Worm (Caenorhabditis elegans) whole organism, L2 larva: ENCODE results near the gene R07B1.9.

Experiments used
- F13H6.1 ChIP-seq: sonication (generic microtip); optimal IDR thresholded peaks from 2 replicates; lab custom pipeline; 2016; ENCODE audit warnings: missing genetic modification characterization, missing compliant biosample characterization
- alr-1 ChIP-seq: fragments of 150-350 bp; optimal IDR thresholded peaks from 2 replicates; lab custom pipeline; 2014; ENCODE audit warnings: missing biosample characterization, missing genetic modification characterization
- aly-2 ChIP-seq: fragments of 150-350 bp; optimal IDR thresholded peaks from 2 replicates; lab custom pipeline; 2014; ENCODE audit warnings: missing biosample characterization, missing genetic modification characterization
- ama-1 ChIP-seq: fragments of 150-350 bp; optimal IDR thresholded peaks from 2 replicates; lab custom pipeline; 2018; ENCODE audit warnings: inconsistent platforms
- blmp-1 ChIP-seq: sonication (generic microtip); optimal IDR thresholded peaks from 2 replicates; lab custom pipeline; 2017; ENCODE audit warnings: missing genetic modification characterization, mild to moderate bottlenecking, missing compliant biosample characterization, antibody characterized with exemption, moderate library complexity; ENCODE audit not compliant: insufficient read depth
- crh-2 ChIP-seq: sonication (generic microtip); optimal IDR thresholded peaks from 2 replicates; lab custom pipeline; 2017; ENCODE audit warnings: missing biosample characterization, missing genetic modification characterization
- fos-1 ChIP-seq: fragments of 150-350 bp; optimal IDR thresholded peaks from 2 replicates; lab custom pipeline; 2014; ENCODE audit warnings: missing biosample characterization, missing genetic modification characterization
- gmeb-1 ChIP-seq: fragments of 150-350 bp; optimal IDR thresholded peaks from 2 replicates; lab custom pipeline; 2014; ENCODE audit warnings: missing biosample characterization, missing genetic modification characterization
- lin-11 ChIP-seq: fragments of 150-350 bp; sonication (generic microtip); optimal IDR thresholded peaks from 2 replicates; lab custom pipeline; 2014; ENCODE audit warnings: missing biosample characterization, missing genetic modification characterization, inconsistent platforms, mixed read lengths
- lin-39 ChIP-seq: fragments of 150-350 bp; optimal IDR thresholded peaks from 2 replicates; lab custom pipeline; 2014; ENCODE audit warnings: missing biosample characterization, missing genetic modification reagents, missing genetic modification characterization
- mab-5 ChIP-seq: fragments of 150-350 bp; optimal IDR thresholded peaks from 2 replicates; lab custom pipeline; 2014; ENCODE audit warnings: missing biosample characterization, missing genetic modification characterization
- mbf-1 ChIP-seq: sonication (generic microtip); optimal IDR thresholded peaks from 2 replicates; lab custom pipeline; 2017; ENCODE audit warnings: missing biosample characterization, missing genetic modification characterization
- mdl-1 ChIP-seq, 2 experiments: fragments of 150-350 bp in 1 of 2; sonication (generic microtip) in 1 of 2; optimal IDR thresholded peaks; 2 replicates each; lab custom pipeline; 2017; ENCODE audit warnings: missing biosample characterization in 2 of 2, missing genetic modification characterization in 2 of 2
- nhr-10 ChIP-seq: sonication (generic microtip); optimal IDR thresholded peaks from 2 replicates; lab custom pipeline; 2017; ENCODE audit warnings: missing biosample characterization, missing genetic modification characterization
- nhr-11 ChIP-seq: fragments of 150-350 bp; optimal IDR thresholded peaks from 2 replicates; lab custom pipeline; 2014; ENCODE audit warnings: missing biosample characterization, missing genetic modification characterization
- nhr-12 ChIP-seq: fragments of 150-350 bp; optimal IDR thresholded peaks from 2 replicates; lab custom pipeline; 2014; ENCODE audit warnings: missing biosample characterization, missing genetic modification characterization
- nhr-21 ChIP-seq: fragments of 150-350 bp; optimal IDR thresholded peaks from 2 replicates; lab custom pipeline; 2014; ENCODE audit warnings: missing biosample characterization, missing genetic modification characterization
- nhr-23 ChIP-seq: fragments of 150-350 bp; optimal IDR thresholded peaks from 2 replicates; lab custom pipeline; 2014; ENCODE audit warnings: missing biosample characterization, missing genetic modification reagents, missing genetic modification characterization
- nhr-237 ChIP-seq: fragments of 150-350 bp; optimal IDR thresholded peaks from 2 replicates; lab custom pipeline; 2014; ENCODE audit warnings: missing biosample characterization, missing genetic modification characterization
- nhr-25 ChIP-seq: fragments of 150-350 bp; sonication (generic microtip); optimal IDR thresholded peaks from 3 replicates; lab custom pipeline; 2014; ENCODE audit warnings: missing biosample characterization, missing genetic modification characterization
- nhr-77 ChIP-seq: fragments of 150-350 bp; optimal IDR thresholded peaks from 2 replicates; lab custom pipeline; 2014; ENCODE audit warnings: missing biosample characterization, missing genetic modification characterization
- peb-1 ChIP-seq: fragments of 150-350 bp; optimal IDR thresholded peaks from 2 replicates; lab custom pipeline; 2014; ENCODE audit warnings: missing biosample characterization, missing genetic modification characterization
- sem-4 ChIP-seq: fragments of 150-350 bp; optimal IDR thresholded peaks from 2 replicates; lab custom pipeline; 2014; ENCODE audit warnings: missing biosample characterization, missing genetic modification reagents, missing genetic modification characterization
- skn-1 ChIP-seq: sonication (generic microtip); optimal IDR thresholded peaks from 2 replicates; lab custom pipeline; 2017; ENCODE audit warnings: missing biosample characterization, missing genetic modification characterization
- snpc-4 ChIP-seq: fragments of 150-350 bp; optimal IDR thresholded peaks from 2 replicates; lab custom pipeline; 2014; ENCODE audit warnings: missing biosample characterization, missing genetic modification characterization
- ztf-11 ChIP-seq: sonication (generic microtip); optimal IDR thresholded peaks from 2 replicates; lab custom pipeline; 2017; ENCODE audit warnings: missing biosample characterization, missing genetic modification characterization
- ztf-4 ChIP-seq: fragments of 150-350 bp; optimal IDR thresholded peaks from 2 replicates; lab custom pipeline; 2014; ENCODE audit warnings: missing biosample characterization, missing genetic modification characterization

The R07B1.9 gene

ce11 chrX:9872554-9872953 lies 4.7 kb upstream of the R07B1.9 start, which contains the start of gene R07B1.8:
Gene R07B1.8, minus strand, starts transcription at chrX:9872654.
- TF ChIP-seq mab-5 (tag; lab: Kevin White, UChicago) = no peak
- no peak for TF ChIP-seq alr-1
- no peak for TF ChIP-seq nhr-12 (tag; lab: Kevin White, UChicago)
- no peak for TF ChIP-seq nhr-25 (tag; lab: Kevin White, UChicago)

ce11 chrX:9882112-9882511 lies 4.9 kb downstream of the R07B1.9 start, which contains the start of gene glo-1:
Gene glo-1, minus strand, starts transcription at chrX:9882212.
- TF ChIP-seq fos-1 (tag; lab: Kevin White, UChicago) = no peak
- no peak for TF ChIP-seq nhr-21 (tag; lab: Kevin White, UChicago)
- TF ChIP-seq snpc-4 = no peak
- TF ChIP-seq nhr-25 (tag; lab: Kevin White, UChicago) = no peak
- no peak for TF ChIP-seq ztf-4 (tag; lab: Kevin White, UChicago)
- no peak for TF ChIP-seq sem-4
- TF ChIP-seq aly-2 (tag; lab: Kevin White, UChicago) = no peak
- TF ChIP-seq peb-1 = no peak
- TF ChIP-seq mbf-1 (tag; lab: Kevin White, UChicago) = no peak
- no peak for TF ChIP-seq nhr-77 (tag; lab: Kevin White, UChicago)
- TF ChIP-seq nhr-23 (tag; lab: Kevin White, UChicago) = no peak
- no peak for TF ChIP-seq crh-2 (tag; lab: Kevin White, UChicago)

DNA sequence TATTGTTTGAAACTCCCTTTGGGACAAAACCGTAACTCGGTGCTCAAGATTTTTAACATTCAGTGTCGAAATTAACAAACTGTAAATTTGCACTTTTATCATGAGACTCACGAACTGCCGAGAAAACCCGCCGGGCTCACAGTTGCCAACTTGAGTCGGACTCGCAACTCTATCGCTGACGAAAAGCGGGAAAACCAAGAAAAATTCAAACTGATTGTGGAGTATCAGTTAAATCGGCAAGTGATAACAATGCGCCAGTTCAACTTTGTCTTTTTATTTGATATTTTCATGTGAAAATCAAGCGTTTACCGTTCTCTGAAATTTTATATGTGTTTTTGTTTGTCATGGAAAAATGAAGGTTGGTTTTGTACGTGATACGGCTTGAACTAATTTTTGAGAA lies 5.4 kb downstream of the R07B1.9 start:
- TF ChIP-seq fos-1 (tag; lab: Kevin White, UChicago) (peak; percentile 85), aly-2 (tag; lab: Kevin White, UChicago) (no peak)

ce11 chrX:9883837-9884324 lies 6.7 kb downstream of the R07B1.9 start, which contains the start of gene mrp-4:
Gene mrp-4, plus strand, starts transcription at chrX:9884274.
- TF ChIP-seq ztf-4 (tag; lab: Kevin White, UChicago) (no peak), mbf-1 (tag; lab: Kevin White, UChicago) (no peak), nhr-237 (tag; lab: Kevin White, UChicago) (no peak), snpc-4 (no peak), mdl-1 (tag; optimal IDR thresholded peaks at IDR 0.05; lab: Kevin White, UChicago) (no peak), nhr-25 (tag; lab: Kevin White, UChicago) (no peak), lin-39 (tag; lab: Kevin White, UChicago) (no peak), nhr-12 (tag; lab: Kevin White, UChicago) (no peak), fos-1 (tag; lab: Kevin White, UChicago) (no peak), aly-2 (tag; lab: Kevin White, UChicago) (no peak), ama-1 (lab: Kevin White, UChicago) (no peak), F13H6.1 (tag; lab: Kevin White, UChicago) (no peak)

ce11 chrX:9892323-9892722 lies 15.1 kb downstream of the R07B1.9 start, which contains the start of gene F21G4.1:
Gene F21G4.1, minus strand, starts transcription at chrX:9892328.
- no peak for TF ChIP-seq blmp-1 (tag; lab: Kevin White, UChicago)
- no peak for TF ChIP-seq nhr-10 (tag; lab: Kevin White, UChicago)
- TF ChIP-seq nhr-12 (tag; lab: Kevin White, UChicago) = no peak
- peak; percentile 17 for TF ChIP-seq crh-2 (tag; lab: Kevin White, UChicago)
- peak; percentile 97 for TF ChIP-seq fos-1 (tag; lab: Kevin White, UChicago)
- no peak for TF ChIP-seq lin-11 (tag; lab: Kevin White, UChicago)
- no peak for TF ChIP-seq mab-5 (tag; lab: Kevin White, UChicago)

- TF ChIP-seq nhr-237 (tag; lab: Kevin White, UChicago) (no peak), blmp-1 (tag; lab: Kevin White, UChicago) (peak; percentile 76)
These were observed 15.9 kb downstream of the R07B1.9 start for ce11 chrX:9893069-9893468.

- TF ChIP-seq lin-39 (tag; lab: Kevin White, UChicago) (no peak), ztf-11 (tag; lab: Kevin White, UChicago) (no peak), lin-11 (tag; lab: Kevin White, UChicago) (no peak), gmeb-1 (no peak), fos-1 (tag; lab: Kevin White, UChicago) (no peak), nhr-10 (tag; lab: Kevin White, UChicago) (no peak), skn-1 (no peak), nhr-11 (no peak), mab-5 (tag; lab: Kevin White, UChicago) (no peak), sem-4 (no peak), blmp-1 (tag; lab: Kevin White, UChicago) (no peak)
These were observed 17.6 kb downstream of the R07B1.9 start, which contains the start of gene F21G4.3 for ce11 chrX:9894844-9895243. Gene F21G4.3, plus strand, starts transcription at chrX:9895144.
